Worm (Caenorhabditis elegans) whole organism, L1 larva: ENCODE measurements around the gene sri-45.

Experiments used
- C04F5.9 ChIP-seq: sonication (generic microtip); optimal IDR thresholded peaks from 2 replicates; lab custom pipeline; 2016; ENCODE audit warnings: missing genetic modification characterization, missing compliant biosample characterization
- C16A3.4 ChIP-seq: fragments of 150-350 bp; optimal IDR thresholded peaks from 2 replicates; lab custom pipeline; 2014; ENCODE audit warnings: missing biosample characterization, missing genetic modification characterization
- F16B12.6 ChIP-seq: fragments of 150-350 bp; optimal IDR thresholded peaks from 2 replicates; lab custom pipeline; 2014; ENCODE audit warnings: missing biosample characterization, missing genetic modification characterization
- aha-1 ChIP-seq: fragments of 150-350 bp; optimal IDR thresholded peaks from 2 replicates; lab custom pipeline; 2014; ENCODE audit warnings: missing biosample characterization, missing genetic modification characterization
- ceh-63 ChIP-seq: fragments of 200-800 bp; sonication (Bioruptor generic); optimal IDR thresholded peaks from 2 replicates; lab custom pipeline; 2018; ENCODE audit warnings: mild to moderate bottlenecking, missing genetic modification characterization, missing compliant biosample characterization
- ceh-88 ChIP-seq: fragments of 200-800 bp; sonication (Bioruptor generic); IDR thresholded peaks from 2 replicates; pipeline ENCODE4 v1.3.6; 2022; ENCODE audit warnings: missing genetic modification characterization, missing compliant biosample characterization
- ces-1 ChIP-seq: fragments of 150-350 bp; optimal IDR thresholded peaks from 2 replicates; lab custom pipeline; 2014; ENCODE audit warnings: missing biosample characterization, missing genetic modification reagents, missing genetic modification characterization
- dpl-1 ChIP-seq, 3 experiments: fragments of 150-350 bp in 2 of 3; sonication (generic microtip) in 1 of 3; optimal IDR thresholded peaks; 2 replicates each; lab custom pipeline; 2014 to 2017; ENCODE audit warnings: missing biosample characterization in 3 of 3, missing genetic modification characterization in 3 of 3, missing genetic modification reagents in 3 of 3
- dsc-1 ChIP-seq: sonication (generic microtip); optimal IDR thresholded peaks from 2 replicates; lab custom pipeline; 2016; ENCODE audit warnings: mild to moderate bottlenecking, missing genetic modification characterization, missing compliant biosample characterization
- efl-1 ChIP-seq, 4 experiments: fragments of 150-350 bp; optimal IDR thresholded peaks in 3 of 4; peaks in 1 of 4; 1 replicate in 1 of 4; 2 replicates in 3 of 4; lab custom pipeline; 2014; ENCODE audit warnings: missing biosample characterization in 2 of 4, missing genetic modification characterization in 2 of 4, missing genetic modification reagents in 2 of 4
- egl-13 ChIP-seq: sonication (generic microtip); optimal IDR thresholded peaks from 2 replicates; lab custom pipeline; 2016; ENCODE audit warnings: missing genotype, missing genetic modification reagents, missing genetic modification characterization, missing compliant biosample characterization
- egl-27 ChIP-seq, 2 experiments: fragments of 150-350 bp in 1 of 2; sonication (generic microtip); optimal IDR thresholded peaks; 3 replicates each; lab custom pipeline; 2017 to 2018; ENCODE audit warnings: missing biosample characterization in 2 of 2, missing genetic modification characterization in 2 of 2, missing genetic modification reagents in 2 of 2
- elt-2 ChIP-seq: sonication (generic microtip); optimal IDR thresholded peaks from 2 replicates; lab custom pipeline; 2016; ENCODE audit warnings: missing genetic modification characterization, mild to moderate bottlenecking, inconsistent platforms, missing compliant biosample characterization, missing genetic modification reagents
- elt-3 ChIP-seq, 6 experiments: fragments of 150-350 bp in 1 of 6; sonication (generic microtip); optimal IDR thresholded peaks; 2 replicates each; lab custom pipeline; 2017 to 2018; ENCODE audit warnings: missing biosample characterization in 6 of 6, missing genetic modification characterization in 6 of 6, inconsistent platforms in 1 of 6
- fkh-10 ChIP-seq: sonication (generic microtip); optimal IDR thresholded peaks from 2 replicates; lab custom pipeline; 2017; ENCODE audit warnings: missing biosample characterization, missing genetic modification reagents, missing genetic modification characterization
- fkh-4 ChIP-seq: sonication (generic microtip); optimal IDR thresholded peaks from 2 replicates; lab custom pipeline; 2016; ENCODE audit warnings: missing compliant biosample characterization, missing genetic modification characterization, borderline replicate concordance
- grh-1 ChIP-seq: fragments of 200-800 bp; sonication (Bioruptor generic); IDR thresholded peaks from 2 replicates; pipeline ENCODE4 v1.3.6; 2022; ENCODE audit warnings: missing genetic modification reagents, missing genetic modification characterization, missing compliant biosample characterization
- hlh-17 ChIP-seq: fragments of 200-800 bp; sonication (Bioruptor generic); optimal IDR thresholded peaks from 2 replicates; lab custom pipeline; 2018; ENCODE audit warnings: missing genetic modification characterization, mild to moderate bottlenecking, missing compliant biosample characterization, moderate library complexity, borderline replicate concordance
- hlh-4 ChIP-seq: sonication (generic microtip); optimal IDR thresholded peaks from 2 replicates; lab custom pipeline; 2016; ENCODE audit warnings: mild to moderate bottlenecking, missing genetic modification characterization, missing compliant biosample characterization
- hpl-2 ChIP-seq: fragments of 150-350 bp; optimal IDR thresholded peaks from 2 replicates; lab custom pipeline; 2014; ENCODE audit warnings: missing biosample characterization, missing genetic modification reagents, missing genetic modification characterization
- isw-1 ChIP-seq: fragments of 200-800 bp; sonication (Bioruptor generic); IDR thresholded peaks from 2 replicates; pipeline ENCODE4 v1.3.6; 2022; ENCODE audit warnings: missing genetic modification characterization, missing compliant biosample characterization
- lin-35 ChIP-seq, 2 experiments: fragments of 150-350 bp; optimal IDR thresholded peaks; 2 replicates each; lab custom pipeline; 2014; ENCODE audit warnings: missing biosample characterization in 2 of 2, missing genetic modification characterization in 2 of 2, missing genetic modification reagents in 2 of 2
- mab-9 ChIP-seq: fragments of 200-800 bp; sonication (Bioruptor generic); IDR thresholded peaks from 2 replicates; pipeline ENCODE4 v1.3.6; 2022; ENCODE audit warnings: missing genetic modification reagents, missing genetic modification characterization, missing compliant biosample characterization
- mdl-1 ChIP-seq, 2 experiments: fragments of 150-350 bp; optimal IDR thresholded peaks; 2 replicates each; lab custom pipeline; 2014 to 2017; ENCODE audit warnings: missing biosample characterization in 2 of 2, missing genetic modification characterization in 2 of 2, inconsistent platforms in 1 of 2
- mep-1 ChIP-seq: fragments of 150-350 bp; optimal IDR thresholded peaks from 2 replicates; lab custom pipeline; 2014; ENCODE audit warnings: missing biosample characterization, missing genetic modification characterization
- nhr-12 ChIP-seq: sonication (generic microtip); optimal IDR thresholded peaks from 2 replicates; lab custom pipeline; 2017; ENCODE audit warnings: missing biosample characterization, missing genetic modification characterization
- nhr-19 ChIP-seq: fragments of 200-800 bp; sonication (Bioruptor generic); conservative IDR thresholded peaks from 2 replicates; pipeline ENCODE4 v1.3.6; 2022; ENCODE audit warnings: missing genetic modification characterization, missing compliant biosample characterization
- nhr-20 ChIP-seq: sonication (generic microtip); optimal IDR thresholded peaks from 2 replicates; lab custom pipeline; 2016; ENCODE audit warnings: mild to moderate bottlenecking, missing genetic modification characterization, missing compliant biosample characterization
- nhr-237 ChIP-seq: fragments of 150-350 bp; optimal IDR thresholded peaks from 2 replicates; lab custom pipeline; 2014; ENCODE audit warnings: missing biosample characterization, missing genetic modification characterization
- nhr-47 ChIP-seq: sonication (generic microtip); optimal IDR thresholded peaks from 2 replicates; lab custom pipeline; 2016; ENCODE audit warnings: mild to moderate bottlenecking, missing genetic modification characterization, moderate library complexity, missing compliant biosample characterization
- nhr-71 ChIP-seq: sonication (generic microtip); optimal IDR thresholded peaks from 2 replicates; lab custom pipeline; 2016; ENCODE audit warnings: mild to moderate bottlenecking, missing genetic modification characterization, moderate library complexity, missing compliant biosample characterization
- nhr-77 ChIP-seq: fragments of 150-350 bp; optimal IDR thresholded peaks from 2 replicates; lab custom pipeline; 2014; ENCODE audit warnings: missing biosample characterization, missing genetic modification characterization
- nhr-85 ChIP-seq: sonication (generic microtip); peaks from one replicate; lab custom pipeline; 2016; ENCODE audit warnings: missing genetic modification characterization, inconsistent platforms, missing compliant biosample characterization
- skn-1 ChIP-seq: fragments of 150-350 bp; optimal IDR thresholded peaks from 2 replicates; lab custom pipeline; 2014; ENCODE audit warnings: missing biosample characterization, missing genetic modification characterization
- sptf-1 ChIP-seq: fragments of 150-350 bp; optimal IDR thresholded peaks from 2 replicates; lab custom pipeline; 2014; ENCODE audit warnings: missing biosample characterization, missing genetic modification characterization
- swsn-7 ChIP-seq: sonication (generic microtip); optimal IDR thresholded peaks from 2 replicates; lab custom pipeline; 2016; ENCODE audit warnings: missing genetic modification characterization, missing compliant biosample characterization
- unc-130 ChIP-seq: fragments of 150-350 bp; optimal IDR thresholded peaks from 2 replicates; lab custom pipeline; 2017; ENCODE audit warnings: missing biosample characterization, missing genetic modification characterization, inconsistent platforms
- unc-30 ChIP-seq: sonication (generic microtip); optimal IDR thresholded peaks from 2 replicates; lab custom pipeline; 2017; ENCODE audit warnings: missing biosample characterization, missing genetic modification characterization
- unc-62 ChIP-seq: fragments of 150-350 bp; optimal IDR thresholded peaks from 2 replicates; lab custom pipeline; 2014; ENCODE audit warnings: missing biosample characterization, missing genetic modification reagents, missing genetic modification characterization
- unc-86 ChIP-seq: sonication (generic microtip); optimal IDR thresholded peaks from 2 replicates; lab custom pipeline; 2016; ENCODE audit warnings: missing genetic modification characterization, missing compliant biosample characterization
- unc-98 ChIP-seq: fragments of 200-800 bp; sonication (Bioruptor generic); IDR thresholded peaks from 2 replicates; pipeline ENCODE4 v1.3.6; 2022; ENCODE audit warnings: missing genetic modification characterization, missing compliant biosample characterization
- vab-15 ChIP-seq: sonication (generic microtip); optimal IDR thresholded peaks from 2 replicates; lab custom pipeline; 2017; ENCODE audit warnings: missing genotype, mild to moderate bottlenecking, missing genetic modification characterization, missing compliant biosample characterization
- xbp-1 ChIP-seq: sonication (generic microtip); optimal IDR thresholded peaks from 2 replicates; lab custom pipeline; 2016; ENCODE audit warnings: missing genetic modification characterization, missing compliant biosample characterization
- zag-1 ChIP-seq: fragments of 150-350 bp; optimal IDR thresholded peaks from 2 replicates; lab custom pipeline; 2014; ENCODE audit warnings: missing biosample characterization, missing genetic modification characterization

sri-45 gene

DNA sequence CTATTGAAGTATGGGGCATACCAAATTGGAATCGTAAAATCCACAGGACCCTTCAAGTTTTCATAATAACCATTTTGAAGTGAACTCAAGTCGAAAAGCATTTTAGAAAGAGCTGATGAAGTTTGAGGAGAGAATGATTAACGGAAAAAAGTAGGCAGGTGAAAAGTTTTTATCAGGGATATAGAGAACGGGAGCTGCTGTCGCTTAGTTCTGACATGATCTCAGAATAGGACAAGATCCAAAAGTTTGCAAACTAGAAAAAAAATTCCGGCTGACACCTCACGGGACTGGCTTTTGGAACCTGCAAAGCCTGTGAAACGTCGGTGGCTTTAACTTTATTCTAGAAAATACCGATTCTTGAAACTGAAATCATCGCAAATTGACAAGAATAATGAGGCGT is 9.4 kb upstream of the sri-45 start, which contains the start of gene sri-46:
Gene sri-46 (minus strand): TSS at position 101 of the 400 bp plus-strand sequence.
- TF ChIP-seq nhr-12 (no peak), mdl-1 (tag; optimal IDR thresholded peaks at IDR 0.05; lab: Kevin White, UChicago) (no peak), nhr-47 (tag; lab: Kevin White, UChicago) (no peak), vab-15 (tag; lab: Kevin White, UChicago) (no peak), unc-30 (tag; lab: Kevin White, UChicago) (no peak), nhr-237 (tag; lab: Kevin White, UChicago) (no peak), ces-1 (GFP tag; lab: Kevin White, UChicago) (no peak), aha-1 (tag; lab: Kevin White, UChicago) (no peak), dsc-1 (no peak), sptf-1 (no peak), fkh-10 (no peak), fkh-4 (no peak), xbp-1 (no peak), hlh-4 (tag; lab: Kevin White, UChicago) (no peak), mep-1 (tag; lab: Kevin White, UChicago) (no peak), nhr-71 (tag; lab: Kevin White, UChicago) (no peak), egl-27 (tag; optimal IDR thresholded peaks at IDR 0.05; lab: Kevin White, UChicago) (no peak), nhr-77 (tag; lab: Kevin White, UChicago) (no peak)
- TF ChIP-seq, all 84 proteins: peak for 0

DNA sequence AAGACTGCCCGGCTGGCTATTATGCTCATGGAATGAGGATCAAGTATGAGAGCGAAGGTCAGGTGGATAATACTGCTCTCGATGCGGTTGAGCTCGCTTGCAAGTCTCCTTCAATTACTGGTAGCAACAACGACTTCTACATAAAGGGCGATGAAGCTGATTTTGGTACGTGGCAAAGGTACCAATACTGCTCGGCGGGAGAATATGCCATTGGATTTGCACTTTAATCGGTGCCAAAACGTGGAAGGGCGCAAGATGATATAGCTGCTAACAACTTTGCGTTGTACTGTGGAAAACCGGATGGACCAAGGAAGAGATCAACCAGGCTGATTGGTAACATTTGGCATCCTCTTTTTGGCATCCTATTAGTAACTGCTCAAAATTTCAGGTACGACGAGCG is 6.3 kb upstream of the sri-45 start:
- TF ChIP-seq C16A3.4 (no peak), efl-1 (optimal IDR thresholded peaks at IDR 0.05; lab: Kevin White, UChicago) (no peak), efl-1 (GFP tag; optimal IDR thresholded peaks at IDR 0.05 in 1 of 2; lab: Kevin White, UChicago) (peak in 1 of 2 experiments; percentile 74)

DNA sequence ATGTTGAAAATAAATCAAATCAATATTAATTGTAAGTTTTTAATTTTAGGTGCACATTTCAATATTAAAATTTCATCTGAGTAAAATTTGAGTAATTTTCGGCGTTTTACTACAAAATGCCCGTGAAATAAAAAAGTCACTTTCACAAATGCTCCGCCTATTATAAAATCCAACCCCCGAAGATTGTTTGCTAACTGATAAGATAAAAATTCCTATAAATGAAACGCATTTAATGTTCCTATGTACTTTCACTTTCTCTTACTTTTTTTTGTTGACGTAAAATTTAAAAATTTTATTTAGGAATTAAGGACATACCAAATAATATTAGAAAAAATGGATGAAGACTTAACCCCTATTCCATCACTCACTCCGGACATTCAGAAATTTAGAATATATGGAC is 3.2 kb downstream of the sri-45 start, which contains the start of gene sdz-24:
Gene sdz-24 (plus strand): TSS at position 301 of the 400 bp plus-strand sequence.
- no peak for TF ChIP-seq elt-2
- no peak for TF ChIP-seq mep-1 (tag; lab: Kevin White, UChicago)
- TF ChIP-seq hpl-2: no peak
- TF ChIP-seq C04F5.9 (tag; lab: Kevin White, UChicago): no peak
- no peak for TF ChIP-seq vab-15 (tag; lab: Kevin White, UChicago)
- no peak for TF ChIP-seq swsn-7 (tag; lab: Kevin White, UChicago)
- no peak for TF ChIP-seq nhr-19
- no peak for TF ChIP-seq unc-98 (GFP tag; lab: Robert Waterston, UW)
- TF ChIP-seq C16A3.4: no peak
- no peak for TF ChIP-seq elt-3 (tag; optimal IDR thresholded peaks at IDR 0.05; lab: Kevin White, UChicago)
- no peak for TF ChIP-seq isw-1

DNA sequence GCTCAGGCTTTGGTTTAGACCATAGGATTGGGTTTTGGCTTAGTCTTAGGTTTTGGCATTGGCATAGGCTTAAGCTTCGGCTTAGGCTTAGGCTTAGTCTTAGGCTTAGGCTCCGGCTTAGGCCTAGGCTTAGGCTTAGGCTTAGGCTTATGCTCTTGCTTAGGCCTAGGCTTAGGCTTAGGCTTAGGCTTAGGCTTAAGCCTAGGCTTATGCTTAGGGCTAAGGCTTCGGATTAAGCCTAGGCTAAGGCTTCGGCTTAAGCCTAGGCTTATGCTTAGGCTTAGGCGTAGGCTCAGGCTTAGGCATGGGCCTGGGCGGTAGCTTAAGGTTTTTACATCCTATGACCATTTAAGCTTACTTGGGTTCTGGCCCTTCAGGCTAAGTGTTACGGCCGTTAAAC is 10.3 kb downstream of the sri-45 start:
- TF ChIP-seq zag-1 (tag; lab: Kevin White, UChicago) (no peak), grh-1 (GFP tag; lab: Robert Waterston, UW) (no peak), isw-1 (no peak), unc-130 (no peak), nhr-77 (tag; lab: Kevin White, UChicago) (no peak), unc-62 (GFP tag; lab: Kevin White, UChicago) (no peak), nhr-237 (tag; lab: Kevin White, UChicago) (no peak)
- TF ChIP-seq, all 84 proteins: peak for 0

DNA sequence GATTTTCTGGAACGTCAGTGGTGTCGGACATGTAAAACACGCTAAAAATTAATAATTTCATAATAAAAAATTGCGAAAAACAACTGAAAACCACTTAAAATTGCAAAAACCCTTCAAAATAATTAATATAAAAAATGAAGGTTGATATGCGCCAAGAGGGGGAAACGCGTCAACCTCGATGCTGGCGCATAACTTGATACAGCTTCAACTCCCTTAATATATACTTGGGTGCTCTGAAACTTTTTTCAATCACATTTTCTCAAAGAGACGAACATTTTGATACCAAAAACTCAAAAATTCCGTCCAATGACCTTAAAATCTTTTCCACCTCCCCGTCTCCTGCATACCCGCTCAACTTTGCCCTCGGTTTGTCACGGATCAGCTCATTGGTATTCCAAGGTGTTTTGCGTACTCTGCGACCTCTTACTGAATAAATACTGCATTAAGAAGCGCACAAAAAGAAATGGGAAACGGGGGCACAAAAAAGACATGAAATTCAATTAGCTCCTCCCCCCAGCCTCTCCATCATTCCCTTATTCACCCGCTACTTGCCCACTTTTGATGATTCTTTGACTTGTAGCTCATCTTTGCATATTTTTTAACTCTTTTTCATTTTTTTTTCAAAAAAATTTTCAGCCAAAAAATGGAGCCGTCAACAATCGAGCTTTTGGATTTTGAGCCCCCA is 11.1 kb downstream of the sri-45 start, which contains the start of the genes K07E8.7 and frpr-14:
Gene K07E8.7 (minus strand): TSS at position 47 of the 685 bp plus-strand sequence.
Gene frpr-14 (plus strand): TSS at position 635 of the 685 bp plus-strand sequence.
- TF ChIP-seq hlh-17 (GFP tag; lab: Kevin White, UChicago) (no peak), fkh-10 (peak; percentile 47), nhr-71 (tag; lab: Kevin White, UChicago) (no peak), elt-3 (tag; optimal IDR thresholded peaks at IDR 0.05; lab: Kevin White, UChicago) (peak in 1 of 6 experiments; percentile 5), unc-86 (tag; lab: Kevin White, UChicago) (peak; percentile 6), mab-9 (GFP tag; lab: Robert Waterston, UW) (no peak), grh-1 (GFP tag; lab: Robert Waterston, UW) (peak; percentile 28; the same call in 1 of the 2 replicates), egl-13 (no peak), dpl-1 (GFP tag; optimal IDR thresholded peaks at IDR 0.05; lab: Kevin White, UChicago) (peak in 2 of 3 experiments; percentile 37 to 47), xbp-1 (peak; percentile 28), ceh-88 (GFP tag; lab: Robert Waterston, UW) (no peak), ces-1 (GFP tag; lab: Kevin White, UChicago) (no peak), skn-1 (peak; percentile 5), F16B12.6 (tag; lab: Kevin White, UChicago) (no peak), nhr-85 (peak; percentile 71), nhr-20 (tag; lab: Kevin White, UChicago) (peak; percentile 16), isw-1 (peak; percentile 96), lin-35 (GFP tag; optimal IDR thresholded peaks at IDR 0.05; lab: Kevin White, UChicago) (peak; percentile 52 to 64), ceh-63 (GFP tag; lab: Kevin White, UChicago) (no peak)
